Worm (Caenorhabditis elegans) whole organism, L3 larva: ENCODE data around the gene C15H7.3.

Source experiments
- ZK546.5 ChIP-seq: sonication (generic microtip); optimal IDR thresholded peaks from 2 replicates; lab custom pipeline; 2017; ENCODE audit warnings: missing biosample characterization, missing genetic modification characterization
- ceh-28 ChIP-seq: fragments of 150-350 bp; optimal IDR thresholded peaks from 2 replicates; lab custom pipeline; 2014; ENCODE audit warnings: missing biosample characterization, missing genetic modification reagents, missing genetic modification characterization
- ceh-82 ChIP-seq: fragments of 150-350 bp; optimal IDR thresholded peaks from 2 replicates; lab custom pipeline; 2014; ENCODE audit warnings: missing biosample characterization, missing genetic modification characterization
- ceh-9 ChIP-seq: sonication (generic microtip); optimal IDR thresholded peaks from 2 replicates; lab custom pipeline; 2018; ENCODE audit warnings: missing biosample characterization, missing genetic modification characterization
- daf-12 ChIP-seq: fragments of 150-350 bp; optimal IDR thresholded peaks from 2 replicates; lab custom pipeline; 2014; ENCODE audit warnings: missing biosample characterization, missing genetic modification reagents, missing genetic modification characterization
- egl-27 ChIP-seq: sonication (generic microtip); optimal IDR thresholded peaks from 4 replicates; lab custom pipeline; 2017; ENCODE audit warnings: missing biosample characterization, missing genetic modification reagents, missing genetic modification characterization
- egl-5 ChIP-seq: fragments of 150-350 bp; optimal IDR thresholded peaks from 2 replicates; lab custom pipeline; 2017; ENCODE audit warnings: missing biosample characterization, missing genetic modification reagents, missing genetic modification characterization, inconsistent platforms
- elt-1 ChIP-seq: fragments of 150-350 bp; optimal IDR thresholded peaks from 2 replicates; lab custom pipeline; 2014; ENCODE audit warnings: missing biosample characterization, missing genetic modification characterization
- elt-2 ChIP-seq: sonication (generic microtip); optimal IDR thresholded peaks from 2 replicates; lab custom pipeline; 2016; ENCODE audit warnings: missing genetic modification reagents, mild to moderate bottlenecking, missing genetic modification characterization, missing compliant biosample characterization
- eor-1 ChIP-seq, 2 experiments: fragments of 150-350 bp; optimal IDR thresholded peaks; 2 replicates each; lab custom pipeline; 2014 to 2018; ENCODE audit warnings: missing biosample characterization in 2 of 2, missing genetic modification characterization in 2 of 2
- fkh-10 ChIP-seq: sonication (generic microtip); optimal IDR thresholded peaks from 2 replicates; lab custom pipeline; 2017; ENCODE audit warnings: missing biosample characterization, missing genetic modification reagents, missing genetic modification characterization
- fkh-2 ChIP-seq: fragments of 150-350 bp; optimal IDR thresholded peaks from 2 replicates; lab custom pipeline; 2014; ENCODE audit warnings: missing biosample characterization, missing genetic modification reagents, missing genetic modification characterization
- fos-1 ChIP-seq: fragments of 150-350 bp; optimal IDR thresholded peaks from 2 replicates; lab custom pipeline; 2014; ENCODE audit warnings: missing biosample characterization, missing genetic modification characterization
- hmg-11 ChIP-seq: sonication (generic microtip); optimal IDR thresholded peaks from 2 replicates; lab custom pipeline; 2016; ENCODE audit warnings: missing genetic modification characterization, missing compliant biosample characterization
- lin-15B ChIP-seq: fragments of 150-350 bp; optimal IDR thresholded peaks from 2 replicates; lab custom pipeline; 2014; ENCODE audit warnings: missing biosample characterization, missing genetic modification characterization
- lin-39 ChIP-seq: fragments of 150-350 bp; optimal IDR thresholded peaks from 2 replicates; lab custom pipeline; 2018; ENCODE audit warnings: missing biosample characterization, missing genetic modification reagents, missing genetic modification characterization
- lsy-12 ChIP-seq: sonication (generic microtip); optimal IDR thresholded peaks from 2 replicates; lab custom pipeline; 2016; ENCODE audit warnings: mild to moderate bottlenecking, missing genetic modification characterization, missing compliant biosample characterization
- mdl-1 ChIP-seq: fragments of 150-350 bp; optimal IDR thresholded peaks from 2 replicates; lab custom pipeline; 2014; ENCODE audit warnings: missing biosample characterization, missing genetic modification characterization
- mml-1 ChIP-seq: fragments of 150-350 bp; sonication (generic microtip); optimal IDR thresholded peaks from 3 replicates; lab custom pipeline; 2014; ENCODE audit warnings: missing biosample characterization, missing genetic modification characterization
- nfya-1 ChIP-seq: sonication (generic microtip); optimal IDR thresholded peaks from 2 replicates; lab custom pipeline; 2017; ENCODE audit warnings: missing genetic modification characterization, mild to moderate bottlenecking, missing compliant biosample characterization, antibody characterized with exemption, moderate library complexity; ENCODE audit not compliant: insufficient read depth
- nhr-23 ChIP-seq: fragments of 150-350 bp; optimal IDR thresholded peaks from 2 replicates; lab custom pipeline; 2014; ENCODE audit warnings: missing biosample characterization, missing genetic modification reagents, missing genetic modification characterization
- nhr-237 ChIP-seq: fragments of 150-350 bp; optimal IDR thresholded peaks from 2 replicates; lab custom pipeline; 2014; ENCODE audit warnings: missing biosample characterization, missing genetic modification characterization
- nhr-25 ChIP-seq: sonication (generic microtip); optimal IDR thresholded peaks from 2 replicates; lab custom pipeline; 2017; ENCODE audit warnings: missing biosample characterization, missing genetic modification characterization
- nhr-28 ChIP-seq: fragments of 150-350 bp; optimal IDR thresholded peaks from 2 replicates; lab custom pipeline; 2014; ENCODE audit warnings: missing biosample characterization, missing genetic modification characterization
- nhr-43 ChIP-seq: sonication (generic microtip); optimal IDR thresholded peaks from 2 replicates; lab custom pipeline; 2016; ENCODE audit warnings: mild to moderate bottlenecking, missing genetic modification characterization, missing compliant biosample characterization; ENCODE audit not compliant: poor library complexity, severe bottlenecking
- nhr-67 ChIP-seq: fragments of 150-350 bp; optimal IDR thresholded peaks from 2 replicates; lab custom pipeline; 2014; ENCODE audit warnings: missing biosample characterization, missing genetic modification characterization
- nhr-76 ChIP-seq: fragments of 150-350 bp; sonication (generic microtip); optimal IDR thresholded peaks from 5 replicates; lab custom pipeline; 2014; ENCODE audit warnings: missing biosample characterization, missing genetic modification characterization
- nhr-77 ChIP-seq: fragments of 150-350 bp; optimal IDR thresholded peaks from 2 replicates; lab custom pipeline; 2014; ENCODE audit warnings: missing biosample characterization, missing genetic modification characterization
- pha-4 ChIP-seq: fragments of 150-350 bp; optimal IDR thresholded peaks from 2 replicates; lab custom pipeline; 2014; ENCODE audit warnings: missing biosample characterization, missing genetic modification reagents, missing genetic modification characterization
- skn-1 ChIP-seq: fragments of 150-350 bp; optimal IDR thresholded peaks from 2 replicates; lab custom pipeline; 2014; ENCODE audit warnings: missing biosample characterization, missing genetic modification characterization
- snpc-4 ChIP-seq: fragments of 150-350 bp; optimal IDR thresholded peaks from 2 replicates; lab custom pipeline; 2014; ENCODE audit warnings: missing biosample characterization, missing genetic modification characterization
- tbx-2 ChIP-seq: sonication (generic microtip); optimal IDR thresholded peaks from 2 replicates; lab custom pipeline; 2016; ENCODE audit warnings: mild to moderate bottlenecking, missing genetic modification characterization, missing compliant biosample characterization
- unc-39 ChIP-seq: sonication (generic microtip); optimal IDR thresholded peaks from 4 replicates; lab custom pipeline; 2017; ENCODE audit warnings: missing biosample characterization, missing genetic modification characterization
- unc-62 ChIP-seq: fragments of 150-350 bp; sonication (generic microtip); optimal IDR thresholded peaks from 4 replicates; lab custom pipeline; 2014; ENCODE audit warnings: missing biosample characterization, missing genetic modification reagents, missing genetic modification characterization
- zag-1 ChIP-seq: fragments of 150-350 bp; optimal IDR thresholded peaks from 2 replicates; lab custom pipeline; 2014; ENCODE audit warnings: missing biosample characterization, missing genetic modification characterization
- ztf-11 ChIP-seq: fragments of 150-350 bp; optimal IDR thresholded peaks from 2 replicates; lab custom pipeline; 2014; ENCODE audit warnings: missing biosample characterization, missing genetic modification characterization
- ztf-4 ChIP-seq: fragments of 150-350 bp; optimal IDR thresholded peaks from 2 replicates; lab custom pipeline; 2014; ENCODE audit warnings: missing biosample characterization, missing genetic modification characterization

The C15H7.3 gene

ce11 chrIII:9664484-9665221 is 12.9 kb upstream of the C15H7.3 start:
- TF ChIP-seq nfya-1 (tag; lab: Kevin White, UChicago) (peak; percentile 43), lin-39 (tag; lab: Kevin White, UChicago) (peak; percentile 49), fkh-10 (GFP tag; lab: Kevin White, UChicago) (peak; percentile 88), unc-62 (GFP tag; lab: Kevin White, UChicago) (no peak), tbx-2 (tag; lab: Kevin White, UChicago) (no peak), daf-12 (no peak), lsy-12 (tag; lab: Kevin White, UChicago) (no peak), mdl-1 (tag; lab: Kevin White, UChicago) (no peak), ZK546.5 (tag; lab: Kevin White, UChicago) (no peak)

ce11 chrIII:9663943-9664342 is 12.2 kb upstream of the C15H7.3 start:
- TF ChIP-seq snpc-4 (tag; lab: Kevin White, UChicago): no peak
- TF ChIP-seq unc-39 (tag; lab: Kevin White, UChicago): no peak
- TF ChIP-seq ZK546.5 (tag; lab: Kevin White, UChicago): no peak
- TF ChIP-seq fos-1 (tag; lab: Kevin White, UChicago): no peak
- TF ChIP-seq unc-62 (GFP tag; lab: Kevin White, UChicago): no peak
- TF ChIP-seq nhr-43 (tag; lab: Kevin White, UChicago): no peak
- TF ChIP-seq eor-1 (tag; optimal IDR thresholded peaks at IDR 0.05; lab: Kevin White, UChicago): no peak
- TF ChIP-seq lsy-12 (tag; lab: Kevin White, UChicago): no peak
- no peak for TF ChIP-seq nhr-237 (tag; lab: Kevin White, UChicago)
- TF ChIP-seq skn-1 (tag; lab: Kevin White, UChicago): no peak
- no peak for TF ChIP-seq zag-1 (tag; lab: Kevin White, UChicago)
- TF ChIP-seq egl-27 (tag; lab: Kevin White, UChicago): no peak
- TF ChIP-seq nhr-77: no peak
- TF ChIP-seq ztf-4: no peak
- TF ChIP-seq ceh-82 (tag; lab: Kevin White, UChicago): no peak
- TF ChIP-seq pha-4 (tag; lab: Kevin White, UChicago): no peak
- TF ChIP-seq elt-1 (tag; lab: Kevin White, UChicago): no peak
- no peak for TF ChIP-seq nhr-28

- TF ChIP-seq unc-62 (GFP tag; lab: Kevin White, UChicago): no peak
- TF ChIP-seq nhr-77: no peak
- TF ChIP-seq ztf-11: no peak
- TF ChIP-seq ZK546.5 (tag; lab: Kevin White, UChicago): no peak
- TF ChIP-seq zag-1 (tag; lab: Kevin White, UChicago): no peak
- TF ChIP-seq ceh-9: no peak
- peak; percentile 5 for TF ChIP-seq lin-15B (tag; lab: Kevin White, UChicago)
- no peak for TF ChIP-seq nhr-28
- TF ChIP-seq pha-4 (tag; lab: Kevin White, UChicago): no peak
- TF ChIP-seq nhr-237 (tag; lab: Kevin White, UChicago): no peak
- TF ChIP-seq nfya-1 (tag; lab: Kevin White, UChicago): peak; percentile 47
- TF ChIP-seq mml-1: no peak
- peak; percentile 58 for TF ChIP-seq lin-39 (tag; lab: Kevin White, UChicago)
- no peak for TF ChIP-seq daf-12
- TF ChIP-seq unc-39 (tag; lab: Kevin White, UChicago): no peak
- TF ChIP-seq nhr-67 (tag; lab: Kevin White, UChicago): no peak
- TF ChIP-seq eor-1 (tag; optimal IDR thresholded peaks at IDR 0.05; lab: Kevin White, UChicago): no peak
- no peak for TF ChIP-seq egl-5 (tag; lab: Kevin White, UChicago)
Observed at ce11 chrIII:9662266-9662959, 10.6 kb upstream of the C15H7.3 start.

ce11 chrIII:9661119-9661518 is 9.3 kb upstream of the C15H7.3 start:
- no peak for TF ChIP-seq ztf-4
- no peak for TF ChIP-seq fkh-10 (GFP tag; lab: Kevin White, UChicago)
- TF ChIP-seq hmg-11 (tag; lab: Kevin White, UChicago): peak; percentile 34
- no peak for TF ChIP-seq fos-1 (tag; lab: Kevin White, UChicago)
- TF ChIP-seq elt-2 (tag; lab: Kevin White, UChicago): no peak
- TF ChIP-seq mdl-1 (tag; lab: Kevin White, UChicago): no peak
- peak; percentile 61 for TF ChIP-seq nhr-43 (tag; lab: Kevin White, UChicago)
- TF ChIP-seq fkh-2: no peak
- no peak for TF ChIP-seq ceh-82 (tag; lab: Kevin White, UChicago)
- TF ChIP-seq nhr-23: peak; percentile 69
- no peak for TF ChIP-seq ZK546.5 (tag; lab: Kevin White, UChicago)
- TF ChIP-seq nhr-76 (tag; lab: Kevin White, UChicago): no peak
- no peak for TF ChIP-seq unc-39 (tag; lab: Kevin White, UChicago)
- no peak for TF ChIP-seq ceh-28 (tag; lab: Kevin White, UChicago)
- TF ChIP-seq nhr-25 (tag; lab: Kevin White, UChicago): peak; percentile 53
- no peak for TF ChIP-seq nhr-67 (tag; lab: Kevin White, UChicago)
